Fruit fly (Drosophila melanogaster): ENCODE results near the gene CG7299.
A peak's percentile ranks its signal among the peaks of the same experiment; 100 is the strongest.

CG7299 gene

DNA sequence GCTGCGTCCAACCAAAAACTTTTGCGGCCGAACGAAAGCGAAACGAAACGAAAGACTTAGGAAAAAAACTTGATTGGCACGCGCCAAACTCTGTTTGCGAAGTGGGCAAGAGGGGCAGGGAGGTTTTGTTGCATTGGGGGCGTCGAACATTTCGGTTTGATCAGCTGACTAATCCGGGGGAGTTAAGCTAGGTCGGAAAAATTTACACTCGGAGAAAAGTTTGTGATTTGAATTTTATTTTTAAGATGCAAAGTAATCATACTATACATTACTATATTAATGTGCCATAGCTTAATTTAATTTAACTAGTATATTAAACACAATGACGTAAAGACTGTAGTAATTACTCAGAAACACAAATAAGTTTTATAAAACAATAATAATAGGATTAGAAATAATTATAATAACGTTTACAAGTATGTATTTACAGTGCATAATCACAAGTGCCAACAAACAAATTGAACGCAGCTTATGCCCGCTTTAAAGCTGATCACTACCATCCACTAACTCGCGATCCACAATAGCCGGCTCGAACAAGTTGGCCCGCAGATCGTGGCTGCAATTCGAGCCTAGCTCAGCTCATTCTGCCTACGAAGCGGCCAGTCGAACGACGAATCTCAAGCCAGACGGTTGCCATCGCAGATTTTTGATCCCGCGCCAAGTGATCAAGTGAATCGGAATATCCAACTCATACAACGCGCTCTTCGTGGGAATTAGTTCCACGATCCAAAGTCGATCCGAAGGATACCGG is 22.5 kb downstream of the CG7299 start, which contains the start of gene CG31871 (continued):
- TF ChIP-seq sisA (GFP tag; IDR thresholded peaks at IDR 0.05) (peak; percentile 55), CG10321 (GFP tag; IDR thresholded peaks at IDR 0.05) (no peak), fu2 (GFP tag; optimal IDR thresholded peaks at IDR 0.05) (no peak), CG6175 (GFP tag; IDR thresholded peaks at IDR 0.05) (peak; percentile 52; the same call in 1 of the 3 replicates), danr (GFP tag; IDR thresholded peaks at IDR 0.05) (no peak), so (GFP tag; IDR thresholded peaks at IDR 0.05) (0 out of 3 replicates have a peak, but pooled peaks have one; percentile 35), Hand (GFP tag; optimal IDR thresholded peaks at IDR 0.05) (no peak), zf30C (GFP tag; optimal IDR thresholded peaks at IDR 0.05) (no peak), ara (GFP tag; IDR thresholded peaks at IDR 0.05) (peak; percentile 34; the same call in 1 of the 2 replicates), CG12744 (GFP tag; optimal IDR thresholded peaks at IDR 0.05) (no peak), lmd (GFP tag; IDR thresholded peaks at IDR 0.05) (peak; percentile 75), CG30020 (tag; optimal IDR thresholded peaks at IDR 0.05) (no peak), dpn (GFP tag; optimal IDR thresholded peaks at IDR 0.05) (peak in 1 of 2 experiments; percentile 67), wek (GFP tag; optimal IDR thresholded peaks at IDR 0.05) (no peak), CG7357 (GFP tag; IDR thresholded peaks at IDR 0.05) (peak; percentile 71; the same call in 2 of the 3 replicates), Spps (tag; optimal IDR thresholded peaks at IDR 0.05) (peak; percentile 36), Hr51 (GFP tag; optimal IDR thresholded peaks at IDR 0.05) (peak in 1 of 2 experiments; percentile 91), aop (GFP tag; IDR thresholded peaks at IDR 0.05) (no peak), tx (GFP tag; optimal IDR thresholded peaks at IDR 0.05) (no peak), Bteb2 (GFP tag; optimal IDR thresholded peaks at IDR 0.05) (no peak), repo (GFP tag; optimal IDR thresholded peaks at IDR 0.05) (no peak), ab (GFP tag; optimal IDR thresholded peaks at IDR 0.05) (no peak), Hr39 (optimal IDR thresholded peaks at IDR 0.05) (no peak), lov (optimal IDR thresholded peaks at IDR 0.05) (no peak), lov (GFP tag; IDR thresholded peaks at IDR 0.05) (no peak), HLH4C (GFP tag; IDR thresholded peaks at IDR 0.05; ENCODE audit: partially characterized antibody) (no peak), CTCF (GFP tag; optimal IDR thresholded peaks at IDR 0.05) (no peak), jumu (GFP tag; optimal IDR thresholded peaks at IDR 0.05) (no peak), CG3847 (GFP tag; IDR thresholded peaks at IDR 0.05) (peak; percentile 67), ci (GFP tag; IDR thresholded peaks at IDR 0.05) (no peak; the same call in 2 of the 3 replicates), hbn (GFP tag; IDR thresholded peaks at IDR 0.05; ENCODE audit: partially characterized antibody) (no peak), CG1024 (GFP tag; IDR thresholded peaks at IDR 0.05) (0 out of 2 replicates have a peak, but pooled peaks have one; percentile 20), CG5953 (GFP tag; IDR thresholded peaks at IDR 0.05) (no peak; the same call in 1 of the 2 replicates), pzg (GFP tag; optimal IDR thresholded peaks at IDR 0.05) (no peak), jing (GFP tag; optimal IDR thresholded peaks at IDR 0.05) (peak; percentile 15), Gsc (GFP tag; IDR thresholded peaks at IDR 0.05) (no peak), CG14710 (tag; optimal IDR thresholded peaks at IDR 0.05) (peak; percentile 72), CG1603 (tag; optimal IDR thresholded peaks at IDR 0.05) (peak; percentile 41), schlank (tag; optimal IDR thresholded peaks at IDR 0.05) (no peak), amos (GFP tag; IDR thresholded peaks at IDR 0.05; ENCODE audit: partially characterized antibody) (no peak), CG6654 (GFP tag; optimal IDR thresholded peaks at IDR 0.05) (peak; percentile 17), usp (GFP tag; optimal IDR thresholded peaks at IDR 0.05) (no peak), CG12299 (tag; optimal IDR thresholded peaks at IDR 0.05) (peak; percentile 48), Bdp1 (GFP tag; optimal IDR thresholded peaks at IDR 0.05) (no peak), CG12391 (tag; optimal IDR thresholded peaks at IDR 0.05) (peak; percentile 83), CG14965 (GFP tag; optimal IDR thresholded peaks at IDR 0.05; ENCODE audit: borderline replicate concordance) (no peak), seq (GFP tag; IDR thresholded peaks at IDR 0.05) (peak; percentile 38; the same call in 1 of the 2 replicates), crp (GFP tag; optimal IDR thresholded peaks at IDR 0.05) (peak in 1 of 2 experiments; percentile 61), CG11504 (tag; optimal IDR thresholded peaks at IDR 0.05) (peak; percentile 90), Oli (tag; optimal IDR thresholded peaks at IDR 0.05) (peak; percentile 78)

All from whole organism, embryonic.